Worm (Caenorhabditis elegans): ENCODE measurements around the gene C16C10.4.

Gene C16C10.4

DNA sequence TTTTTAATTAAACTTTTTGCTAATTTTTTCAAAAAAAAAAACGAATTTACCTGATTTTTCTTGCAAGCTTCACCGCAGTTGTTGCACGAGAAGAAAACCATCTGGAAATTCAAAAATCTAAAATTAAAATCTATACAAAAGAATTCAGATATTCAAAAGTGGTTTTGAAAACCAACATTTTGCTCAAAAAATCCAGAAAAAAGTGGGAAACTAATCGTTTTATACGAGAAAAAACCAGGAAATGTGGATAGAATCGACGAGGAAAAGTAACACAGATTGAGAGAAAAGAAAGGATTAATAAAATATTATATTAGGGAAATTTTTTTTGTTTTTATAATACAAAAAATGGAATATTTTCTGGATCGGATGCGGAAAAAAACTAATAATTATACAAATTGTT lies 7.1 kb upstream of the C16C10.4 start, which contains the start of gene C16C10.8:
TSS of gene C16C10.8 (minus strand) at position 101 of the 400 bp plus-strand sequence.
- TF ChIP-seq lsy-2 (tag; optimal IDR thresholded peaks at IDR 0.05) (no peak), nhr-23 (tag; optimal IDR thresholded peaks at IDR 0.05) (no peak), snpc-4 (tag; optimal IDR thresholded peaks at IDR 0.05) (no peak), nhr-10 (tag; optimal IDR thresholded peaks at IDR 0.05) (no peak), ceh-16 (tag; optimal IDR thresholded peaks at IDR 0.05) (no peak), crh-2 (tag; optimal IDR thresholded peaks at IDR 0.05) (no peak), unc-62 (GFP tag; optimal IDR thresholded peaks at IDR 0.05) (no peak), nhr-237 (tag; optimal IDR thresholded peaks at IDR 0.05) (no peak), Y55F3AM.14 (GFP tag; optimal IDR thresholded peaks at IDR 0.05) (no peak), unc-39 (tag; optimal IDR thresholded peaks at IDR 0.05) (no peak), blmp-1 (tag; optimal IDR thresholded peaks at IDR 0.05; ENCODE audit: insufficient read depth) (no peak), lin-39 (tag; optimal IDR thresholded peaks at IDR 0.05) (no peak), sma-9 (GFP tag; optimal IDR thresholded peaks at IDR 0.05) (no peak), sma-9 (tag; optimal IDR thresholded peaks at IDR 0.05) (no peak), aly-2 (tag; optimal IDR thresholded peaks at IDR 0.05) (no peak), egl-27 (tag; optimal IDR thresholded peaks at IDR 0.05) (no peak)

DNA sequence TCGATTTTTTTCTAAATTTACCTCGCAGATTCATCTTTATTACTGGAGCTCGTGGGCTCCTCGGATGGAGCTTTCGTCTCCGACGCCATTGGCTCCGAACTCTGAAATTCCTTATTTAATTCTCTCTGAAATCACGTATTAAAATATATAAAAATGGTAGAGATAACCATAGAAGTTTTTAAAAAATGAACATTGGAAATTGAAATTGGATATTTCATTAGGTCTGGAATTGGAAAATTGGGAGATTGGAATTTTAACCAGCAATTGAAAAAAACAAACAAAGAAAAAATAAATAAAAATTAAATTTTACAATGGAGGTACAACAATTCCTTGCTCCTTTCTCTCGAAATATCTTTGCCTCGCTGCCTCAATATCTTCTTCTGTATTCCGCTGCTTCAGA lies 4.4 kb upstream of the C16C10.4 start, which contains the start of gene rnf-5:
TSS of gene rnf-5 (minus strand) at position 101 of the 400 bp plus-strand sequence.
- no peak for TF ChIP-seq ama-1 (optimal IDR thresholded peaks at IDR 0.05)
- no peak for TF ChIP-seq lin-11 (tag; optimal IDR thresholded peaks at IDR 0.05)
- TF ChIP-seq R02D3.7 (tag; optimal IDR thresholded peaks at IDR 0.05) = no peak
- TF ChIP-seq ceh-16 (tag; optimal IDR thresholded peaks at IDR 0.05) = no peak
- no peak for TF ChIP-seq dmd-4 (tag; optimal IDR thresholded peaks at IDR 0.05)
- TF ChIP-seq nhr-129 (tag; optimal IDR thresholded peaks at IDR 0.05) = no peak
- TF ChIP-seq nhr-10 (tag; optimal IDR thresholded peaks at IDR 0.05) = no peak
- TF ChIP-seq aly-2 (tag; optimal IDR thresholded peaks at IDR 0.05) = no peak
- TF ChIP-seq ZK546.5 (tag; optimal IDR thresholded peaks at IDR 0.05) = no peak
- TF ChIP-seq ztf-1 (GFP tag; conservative IDR thresholded peaks at IDR 0.05) = no peak
- TF ChIP-seq peb-1 (tag; optimal IDR thresholded peaks at IDR 0.05) = no peak

DNA sequence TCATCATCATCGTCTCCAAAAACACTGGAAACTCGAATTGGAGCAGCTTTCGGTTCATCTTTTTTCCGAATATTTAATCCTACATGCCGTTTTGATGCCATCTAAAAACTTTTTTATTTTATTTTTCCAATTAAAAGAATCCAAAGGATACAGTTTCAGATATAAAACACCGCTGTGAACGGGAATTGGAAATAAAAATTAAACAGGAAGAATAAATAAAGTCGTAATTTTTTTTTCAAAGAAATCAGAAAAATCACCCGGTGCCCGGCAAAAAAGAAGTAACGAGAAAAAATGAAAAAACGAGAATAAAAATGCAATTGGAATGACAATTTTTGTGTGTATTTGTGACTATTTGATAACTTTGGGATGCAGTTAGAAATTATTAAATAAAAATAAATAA lies 2.5 kb upstream of the C16C10.4 start, which contains the start of gene ccdc-55:
TSS of gene ccdc-55 (minus strand) at position 101 of the 400 bp plus-strand sequence.
- TF ChIP-seq ztf-1 (GFP tag; conservative IDR thresholded peaks at IDR 0.05) = no peak

DNA sequence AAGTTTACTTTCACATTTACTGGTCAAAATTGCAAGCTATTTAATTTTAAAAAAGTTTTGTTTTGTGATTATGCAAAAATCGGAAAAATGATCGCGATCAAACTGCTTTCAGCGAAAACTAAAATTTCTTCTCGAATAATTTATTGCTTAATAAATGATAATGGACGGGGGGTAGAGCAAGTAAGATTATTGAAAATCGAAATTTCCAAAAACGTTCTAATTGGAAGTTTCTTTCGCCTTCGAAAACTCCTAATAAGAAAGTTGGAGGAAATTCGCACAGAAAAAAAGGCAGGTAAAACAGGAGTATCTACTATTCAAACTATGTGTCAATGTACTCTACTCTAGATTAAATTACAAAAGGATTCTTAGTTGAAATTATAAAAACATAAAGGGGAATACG lies 1.1 kb downstream of the C16C10.4 start:
- TF ChIP-seq lin-11 (tag; optimal IDR thresholded peaks at IDR 0.05) (no peak), snpc-4 (tag; optimal IDR thresholded peaks at IDR 0.05) (no peak), nhr-12 (tag; optimal IDR thresholded peaks at IDR 0.05) (no peak), mdl-1 (tag; optimal IDR thresholded peaks at IDR 0.05) (no peak), gmeb-1 (tag; optimal IDR thresholded peaks at IDR 0.05) (no peak), lsy-2 (tag; optimal IDR thresholded peaks at IDR 0.05) (no peak), elt-3 (tag; optimal IDR thresholded peaks at IDR 0.05) (no peak), unc-62 (GFP tag; optimal IDR thresholded peaks at IDR 0.05) (no peak), elt-1 (tag; optimal IDR thresholded peaks at IDR 0.05) (no peak), ZK546.5 (tag; optimal IDR thresholded peaks at IDR 0.05) (no peak), nhr-6 (tag; optimal IDR thresholded peaks at IDR 0.05) (no peak), lin-39 (tag; optimal IDR thresholded peaks at IDR 0.05) (no peak), F13H6.1 (tag; optimal IDR thresholded peaks at IDR 0.05) (no peak)

DNA sequence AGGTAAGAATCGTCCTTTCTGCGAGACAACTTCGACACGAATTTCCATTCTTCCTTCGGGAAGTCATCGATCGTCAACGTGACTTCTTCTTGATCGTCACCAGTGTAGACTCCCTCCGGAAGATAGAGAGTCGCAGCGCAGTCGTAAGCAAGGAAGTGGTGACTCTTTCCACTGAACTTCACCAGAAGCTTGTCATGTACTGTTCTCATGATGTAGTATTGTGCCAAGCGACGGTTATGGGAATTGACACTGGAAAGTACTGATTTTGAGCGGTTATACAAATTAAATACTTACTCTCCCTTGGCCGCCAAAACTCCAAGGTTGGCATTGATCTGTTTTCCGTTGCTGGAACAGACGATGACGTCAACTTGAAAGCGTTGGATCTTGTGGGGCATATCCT lies 4.4 kb downstream of the C16C10.4 start:
- no peak for TF ChIP-seq blmp-1 (tag; optimal IDR thresholded peaks at IDR 0.05; ENCODE audit: insufficient read depth)
- no peak for TF ChIP-seq nhr-237 (tag; optimal IDR thresholded peaks at IDR 0.05)
- no peak for TF ChIP-seq nhr-25 (tag; optimal IDR thresholded peaks at IDR 0.05)
- no peak for TF ChIP-seq sma-9 (GFP tag; optimal IDR thresholded peaks at IDR 0.05)
- TF ChIP-seq sma-9 (tag; optimal IDR thresholded peaks at IDR 0.05) = no peak
- no peak for TF ChIP-seq ztf-11 (tag; optimal IDR thresholded peaks at IDR 0.05)
- TF ChIP-seq fos-1 (tag; optimal IDR thresholded peaks at IDR 0.05) = no peak
- no peak for TF ChIP-seq ceh-16 (tag; optimal IDR thresholded peaks at IDR 0.05)
